Worm (Caenorhabditis elegans) whole organism, L4 larva: ENCODE data around the gene F53B2.8.
A peak's percentile ranks its signal among the peaks of the same experiment; 100 is the strongest.

ENCODE experiments used
- F26F4.8 ChIP-seq: fragments of 200-800 bp; sonication (Bioruptor generic); conservative IDR thresholded peaks from 2 replicates; pipeline ENCODE4 v1.3.6; 2022; ENCODE audit warnings: missing genetic modification characterization, missing compliant biosample characterization
- F49E8.2 ChIP-seq: sonication (generic microtip); optimal IDR thresholded peaks from 2 replicates; lab custom pipeline; 2016; ENCODE audit warnings: missing compliant biosample characterization, mild to moderate bottlenecking, missing genetic modification characterization, borderline replicate concordance
- Y5F2A.4 ChIP-seq: fragments of 200-800 bp; sonication (Bioruptor generic); optimal IDR thresholded peaks from 2 replicates; lab custom pipeline; 2018; ENCODE audit warnings: mild to moderate bottlenecking, missing genetic modification characterization, missing compliant biosample characterization
- ZK337.2 ChIP-seq: fragments of 200-800 bp; sonication (Bioruptor generic); IDR thresholded peaks from 2 replicates; pipeline ENCODE4 v1.3.6; 2022; ENCODE audit warnings: missing genetic modification reagents, missing genetic modification characterization, missing compliant biosample characterization
- ama-1 ChIP-seq: fragments of 150-350 bp; optimal IDR thresholded peaks from 2 replicates; lab custom pipeline; 2014; ENCODE audit warnings: inconsistent platforms, mixed read lengths
- attf-4 ChIP-seq: sonication (generic microtip); optimal IDR thresholded peaks from 3 replicates; lab custom pipeline; 2017; ENCODE audit warnings: missing biosample characterization, missing genetic modification characterization
- daf-16 ChIP-seq, 3 experiments: sonication (generic microtip); optimal IDR thresholded peaks; 2 replicates each; lab custom pipeline; 2016 to 2017; ENCODE audit warnings: missing genetic modification characterization in 3 of 3, missing genetic modification reagents in 3 of 3, mild to moderate bottlenecking in 2 of 3, missing compliant biosample characterization in 2 of 3, missing biosample characterization in 1 of 3, moderate library complexity in 1 of 3
- dpl-1 ChIP-seq: fragments of 150-350 bp; optimal IDR thresholded peaks from 2 replicates; lab custom pipeline; 2014; ENCODE audit warnings: missing biosample characterization, missing genetic modification reagents, missing genetic modification characterization
- dve-1 ChIP-seq: sonication (generic microtip); optimal IDR thresholded peaks from 2 replicates; lab custom pipeline; 2017; ENCODE audit warnings: antibody characterized with exemption, mild to moderate bottlenecking, missing genetic modification characterization, missing compliant biosample characterization; ENCODE audit not compliant: insufficient read depth
- egl-27 ChIP-seq: sonication (generic microtip); optimal IDR thresholded peaks from 3 replicates; lab custom pipeline; 2017; ENCODE audit warnings: missing biosample characterization, missing genetic modification reagents, missing genetic modification characterization
- egl-43 ChIP-seq: fragments of 200-800 bp; sonication (Bioruptor generic); IDR thresholded peaks from 2 replicates; pipeline ENCODE4 v1.3.6; 2022; ENCODE audit warnings: missing genetic modification reagents, missing genetic modification characterization, missing compliant biosample characterization
- fkh-10 ChIP-seq: fragments of 150-350 bp; optimal IDR thresholded peaks from 2 replicates; lab custom pipeline; 2014; ENCODE audit warnings: missing biosample characterization, missing genetic modification reagents, missing genetic modification characterization
- hlh-11 ChIP-seq: fragments of 200-800 bp; sonication (Bioruptor generic); optimal IDR thresholded peaks from 2 replicates; lab custom pipeline; 2018; ENCODE audit warnings: mild to moderate bottlenecking, missing genetic modification characterization, missing compliant biosample characterization
- hlh-30 ChIP-seq: sonication (generic microtip); optimal IDR thresholded peaks from 2 replicates; lab custom pipeline; 2017; ENCODE audit warnings: antibody characterized with exemption, mild to moderate bottlenecking, missing genetic modification characterization, missing compliant biosample characterization; ENCODE audit not compliant: insufficient read depth
- hmg-1.1 ChIP-seq: fragments of 200-800 bp; sonication (Bioruptor generic); IDR thresholded peaks from 2 replicates; pipeline ENCODE4 v1.3.6; 2022; ENCODE audit warnings: missing genetic modification reagents, missing genetic modification characterization, missing compliant biosample characterization
- jun-1 ChIP-seq: fragments of 150-350 bp; optimal IDR thresholded peaks from 2 replicates; lab custom pipeline; 2014; ENCODE audit warnings: missing biosample characterization, missing genetic modification reagents, missing genetic modification characterization
- lin-15B ChIP-seq: fragments of 150-350 bp; sonication (generic microtip); optimal IDR thresholded peaks from 3 replicates; lab custom pipeline; 2014; ENCODE audit warnings: missing biosample characterization, missing genetic modification characterization
- lin-38 ChIP-seq: fragments of 200-800 bp; sonication (Bioruptor generic); IDR thresholded peaks from 2 replicates; pipeline ENCODE4 v1.3.6; 2022; ENCODE audit warnings: missing genetic modification reagents, missing genetic modification characterization, missing compliant biosample characterization
- lsy-2 ChIP-seq, 2 experiments: fragments of 150-350 bp in 1 of 2; sonication (generic microtip) in 1 of 2; optimal IDR thresholded peaks; 2 replicates each; lab custom pipeline; 2014 to 2017; ENCODE audit warnings: missing biosample characterization in 2 of 2, missing genetic modification characterization in 2 of 2
- mdt-29 ChIP-seq: fragments of 200-800 bp; sonication (Bioruptor generic); IDR thresholded peaks from 2 replicates; pipeline ENCODE4 v1.3.6; 2022; ENCODE audit warnings: missing genetic modification reagents, missing genetic modification characterization, missing compliant biosample characterization
- mep-1 ChIP-seq: fragments of 150-350 bp; sonication (generic microtip); optimal IDR thresholded peaks from 3 replicates; lab custom pipeline; 2014; ENCODE audit warnings: missing biosample characterization, missing genetic modification characterization
- mes-2 ChIP-seq: sonication (generic microtip); optimal IDR thresholded peaks from 2 replicates; lab custom pipeline; 2016; ENCODE audit warnings: missing genotype, mild to moderate bottlenecking, missing genetic modification characterization, missing compliant biosample characterization; ENCODE audit not compliant: poor library complexity, severe bottlenecking
- nhr-102 ChIP-seq: sonication (generic microtip); optimal IDR thresholded peaks from 2 replicates; lab custom pipeline; 2016; ENCODE audit warnings: mild to moderate bottlenecking, missing genetic modification characterization, moderate library complexity, missing compliant biosample characterization
- nhr-28 ChIP-seq: fragments of 150-350 bp; optimal IDR thresholded peaks from 2 replicates; lab custom pipeline; 2014; ENCODE audit warnings: missing biosample characterization, missing genetic modification characterization
- nhr-41 ChIP-seq: fragments of 200-800 bp; sonication (Bioruptor generic); IDR thresholded peaks from 2 replicates; pipeline ENCODE4 v1.3.6; 2022; ENCODE audit warnings: missing genetic modification reagents, missing genetic modification characterization, missing compliant biosample characterization
- nhr-42 ChIP-seq: fragments of 200-800 bp; sonication (Bioruptor generic); IDR thresholded peaks from 2 replicates; pipeline ENCODE4 v1.3.6; 2022; ENCODE audit warnings: missing genetic modification characterization, missing compliant biosample characterization
- nhr-6 ChIP-seq: fragments of 150-350 bp; optimal IDR thresholded peaks from 2 replicates; lab custom pipeline; 2014; ENCODE audit warnings: missing biosample characterization, missing genetic modification characterization
- pha-4 ChIP-seq, 2 experiments: fragments of 150-350 bp in 1 of 2; fragments of 200-800 bp in 1 of 2; sonication (Bioruptor generic) in 1 of 2; IDR thresholded peaks in 1 of 2; optimal IDR thresholded peaks in 1 of 2; 2 replicates each; pipeline versions ENCODE4 v1.3.6 to Lab custom; 2014 to 2022; ENCODE audit warnings: missing genetic modification characterization in 2 of 2, missing genetic modification reagents in 2 of 2, missing biosample characterization in 1 of 2, missing compliant biosample characterization in 1 of 2
- rbr-2 ChIP-seq: sonication (generic microtip); optimal IDR thresholded peaks from 2 replicates; lab custom pipeline; 2016; ENCODE audit warnings: missing genotype, missing genetic modification characterization, missing compliant biosample characterization
- saeg-2 ChIP-seq: fragments of 200-800 bp; sonication (Bioruptor generic); IDR thresholded peaks from 2 replicates; pipeline ENCODE4 v1.3.6; 2022; ENCODE audit warnings: missing genetic modification reagents, missing genetic modification characterization, missing compliant biosample characterization
- set-16 ChIP-seq: fragments of 200-800 bp; sonication (Bioruptor generic); IDR thresholded peaks from 2 replicates; pipeline ENCODE4 v1.3.6; 2022; ENCODE audit warnings: missing genetic modification reagents, missing genetic modification characterization, missing compliant biosample characterization
- snpc-1.2 ChIP-seq: fragments of 200-800 bp; sonication (Bioruptor generic); IDR thresholded peaks from 2 replicates; pipeline ENCODE4 v1.3.6; 2022; ENCODE audit warnings: missing genetic modification reagents, missing genetic modification characterization, missing compliant biosample characterization
- spr-1 ChIP-seq: sonication (generic microtip); optimal IDR thresholded peaks from 2 replicates; lab custom pipeline; 2016; ENCODE audit warnings: mild to moderate bottlenecking, missing genetic modification characterization, missing compliant biosample characterization
- unc-130 ChIP-seq: sonication (generic microtip); optimal IDR thresholded peaks from 2 replicates; lab custom pipeline; 2016; ENCODE audit warnings: missing genetic modification reagents, missing genetic modification characterization, missing compliant biosample characterization
- zfp-3 ChIP-seq: fragments of 200-800 bp; sonication (Bioruptor generic); conservative IDR thresholded peaks from 2 replicates; pipeline ENCODE4 v1.3.6; 2022; ENCODE audit warnings: missing genetic modification reagents, missing genetic modification characterization, missing compliant biosample characterization
- ztf-7 ChIP-seq: fragments of 150-350 bp; optimal IDR thresholded peaks from 2 replicates; lab custom pipeline; 2014; ENCODE audit warnings: missing biosample characterization, missing genetic modification characterization

F53B2.8 gene

DNA sequence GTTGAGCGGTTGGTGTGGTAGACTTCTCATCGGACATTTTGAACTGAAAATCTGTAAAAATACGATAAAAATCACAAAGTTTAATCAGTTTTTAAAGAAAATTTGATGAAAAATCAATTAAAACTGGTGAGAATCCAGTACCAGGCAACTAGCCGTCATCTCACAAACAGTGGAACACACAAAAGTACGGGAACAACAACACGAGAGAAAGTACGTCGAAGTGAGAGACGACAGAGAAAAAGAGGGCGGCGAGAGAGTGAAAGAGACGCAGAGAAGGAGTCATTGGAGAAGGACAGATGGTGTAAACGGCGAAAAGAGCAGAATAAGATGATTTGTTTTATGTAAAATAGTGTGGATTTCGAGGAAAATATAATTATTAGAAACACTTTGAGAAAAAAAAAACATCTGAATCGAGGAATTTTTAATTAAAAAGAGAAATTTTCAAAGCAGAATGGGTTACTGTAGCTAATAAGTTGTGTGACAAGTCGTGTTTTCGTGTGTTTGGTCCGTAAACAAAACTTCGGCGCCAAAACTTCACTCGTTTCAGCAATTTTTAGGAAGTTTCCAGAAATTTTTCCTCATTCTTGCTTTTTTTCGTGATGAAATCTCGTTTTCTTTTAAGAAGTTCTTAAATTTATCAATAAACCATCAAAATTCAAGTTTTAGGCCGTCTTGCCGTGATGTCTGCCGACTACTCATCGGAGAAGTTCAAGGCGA lies 40.1 kb upstream of the F53B2.8 start, which contains the start of the genes hsb-1 and let-99:
Gene hsb-1 (minus strand): TSS at position 51 of the 717 bp plus-strand sequence.
Gene let-99 (plus strand): TSS at position 667 of the 717 bp plus-strand sequence.
- TF ChIP-seq hlh-11 (tag; lab: Kevin White, UChicago) (peak; percentile 44), ama-1 (lab: Kevin White, UChicago) (no peak), attf-4 (no peak), hmg-1.1 (peak; percentile 34; the same call in 1 of the 2 replicates), daf-16 (GFP tag; optimal IDR thresholded peaks at IDR 0.05; lab: Kevin White, UChicago) (no peak), daf-16 (tag; optimal IDR thresholded peaks at IDR 0.05; lab: Kevin White, UChicago) (peak; percentile 87), dpl-1 (peak; percentile 44), fkh-10 (no peak), spr-1 (tag; lab: Kevin White, UChicago) (no peak), snpc-1.2 (GFP tag; lab: Robert Waterston, UW) (0 out of 2 replicates have a peak, but pooled peaks have one; percentile 61), egl-43 (GFP tag; lab: Robert Waterston, UW) (no peak), F49E8.2 (tag; lab: Kevin White, UChicago) (peak; percentile 40), lin-15B (tag; lab: Kevin White, UChicago) (no peak), ztf-7 (peak; percentile 21), nhr-42 (GFP tag; lab: Robert Waterston, UW) (no peak), unc-130 (peak; percentile 65), jun-1 (tag; lab: Kevin White, UChicago) (no peak), pha-4 (GFP tag; IDR thresholded peaks at IDR 0.05; lab: Robert Waterston, UW) (no peak), pha-4 (tag; optimal IDR thresholded peaks at IDR 0.05; lab: Kevin White, UChicago) (peak; percentile 19), mes-2 (peak; percentile 68), hlh-30 (tag; lab: Kevin White, UChicago) (peak; percentile 32)
- TF ChIP-seq, all 104 proteins: peak for 11

DNA sequence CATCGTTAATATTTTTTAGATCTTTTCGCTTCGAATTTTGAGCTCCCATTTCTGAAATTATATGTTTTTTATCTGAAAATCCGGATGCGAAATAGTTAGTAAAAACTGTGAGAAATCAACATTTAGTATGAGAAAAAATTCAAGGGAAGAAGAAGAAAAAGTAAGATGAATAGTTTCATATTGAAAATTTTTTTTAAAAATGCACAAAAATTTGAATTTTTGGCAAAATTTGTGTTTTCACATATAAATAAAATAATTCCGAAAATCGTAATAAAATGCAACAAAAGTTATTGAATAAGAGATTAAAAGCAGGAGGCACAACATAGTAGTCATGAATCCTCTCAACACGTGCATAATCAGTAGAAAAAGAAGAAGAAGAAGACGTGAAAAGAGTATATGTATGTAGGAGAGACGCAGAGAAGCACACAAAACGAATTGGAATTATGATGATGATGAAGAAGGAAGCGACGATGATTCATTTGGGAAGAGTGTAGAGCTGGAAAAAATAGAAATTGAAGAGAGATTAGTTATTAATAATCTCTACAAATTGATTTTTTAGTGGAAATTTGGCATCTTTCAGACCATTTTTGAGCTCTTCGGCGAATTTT lies 38.8 kb upstream of the F53B2.8 start, which contains the start of gene eak-7:
Gene eak-7 (minus strand): TSS at position 51 of the 608 bp plus-strand sequence.
- TF ChIP-seq hlh-30 (tag; lab: Kevin White, UChicago) (peak; percentile 19), nhr-28 (tag; lab: Kevin White, UChicago) (no peak)

DNA sequence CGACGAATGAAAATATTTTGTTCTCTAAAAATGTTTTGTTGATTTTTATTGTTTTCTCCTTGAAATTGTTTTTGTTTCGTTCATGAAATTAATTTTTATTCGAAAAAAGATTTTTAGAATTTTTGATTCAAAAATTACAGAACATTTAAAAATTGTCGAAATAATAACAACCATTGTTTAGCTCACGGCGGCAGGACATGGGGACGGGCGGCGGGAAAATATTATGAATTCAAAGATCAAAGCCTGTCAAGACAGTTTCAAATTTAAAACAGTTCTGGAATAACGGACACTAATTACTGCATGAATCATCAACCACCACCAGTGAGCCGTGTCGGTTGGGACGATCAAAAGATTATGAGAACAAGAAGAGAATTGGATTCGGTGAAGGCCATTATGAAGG lies 33.4 kb upstream of the F53B2.8 start, which contains the start of gene snb-7:
Gene snb-7 (plus strand): TSS at position 301 of the 400 bp plus-strand sequence.
- TF ChIP-seq F26F4.8 (GFP tag; lab: Robert Waterston, UW) = no peak
- TF ChIP-seq egl-27 (tag; lab: Kevin White, UChicago) = no peak
- no peak for TF ChIP-seq saeg-2 (GFP tag; lab: Robert Waterston, UW)
- no peak for TF ChIP-seq set-16 (GFP tag; lab: Robert Waterston, UW)
- TF ChIP-seq, all 104 proteins: peak for 0

DNA sequence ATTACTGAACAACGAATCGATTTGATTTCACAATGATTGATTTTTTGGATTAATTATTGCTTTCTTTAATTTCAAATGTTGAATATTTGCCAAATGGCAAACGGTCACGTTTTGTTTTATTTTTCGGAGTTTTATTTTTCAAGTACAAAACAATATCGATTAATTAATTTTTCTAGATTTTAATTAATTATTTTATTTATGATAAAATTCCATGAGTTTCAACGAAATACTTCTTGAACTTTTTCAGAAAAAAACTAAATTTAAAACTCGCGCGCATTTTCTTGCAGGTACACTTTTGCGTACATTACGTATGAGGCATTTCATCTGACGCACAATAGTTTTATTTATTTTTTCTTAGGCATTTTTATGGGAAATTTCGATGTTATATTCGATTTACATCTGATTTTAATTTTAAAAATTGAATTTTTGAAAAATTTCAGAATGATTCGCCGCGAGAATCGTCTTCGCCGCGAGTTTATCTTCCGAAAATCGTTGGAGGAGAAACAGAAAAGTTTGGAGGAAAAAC lies 31.8 kb upstream of the F53B2.8 start, which contains the start of the genes ZK795.2 and ZK795.3:
Gene ZK795.2 (minus strand): TSS at position 51 of the 526 bp plus-strand sequence.
Gene ZK795.3 (plus strand): TSS at position 441 of the 526 bp plus-strand sequence.
- TF ChIP-seq lsy-2 (tag; optimal IDR thresholded peaks at IDR 0.05; lab: Kevin White, UChicago) = peak in 1 of 2 experiments; percentile 83
- TF ChIP-seq nhr-6 = peak; percentile 71
- peak; percentile 19 for TF ChIP-seq nhr-102
- TF ChIP-seq mdt-29 (GFP tag; lab: Robert Waterston, UW) = no peak
- TF ChIP-seq rbr-2 (tag; lab: Kevin White, UChicago) = peak; percentile 32
- peak; percentile 0 for TF ChIP-seq nhr-28 (tag; lab: Kevin White, UChicago)
- peak; percentile 64 for TF ChIP-seq lin-38 (GFP tag; lab: Robert Waterston, UW)
- TF ChIP-seq pha-4 (GFP tag; IDR thresholded peaks at IDR 0.05; lab: Robert Waterston, UW) = no peak; the same call in 1 of the 2 replicates
- peak; percentile 11 for TF ChIP-seq pha-4 (tag; optimal IDR thresholded peaks at IDR 0.05; lab: Kevin White, UChicago)
- no peak for TF ChIP-seq zfp-3 (GFP tag; lab: Robert Waterston, UW)
- TF ChIP-seq mes-2 = peak; percentile 78
- no peak for TF ChIP-seq Y5F2A.4 (GFP tag; lab: Kevin White, UChicago)
- TF ChIP-seq mep-1 (tag; lab: Kevin White, UChicago) = peak; percentile 48
- TF ChIP-seq ztf-7 = peak; percentile 29
- no peak for TF ChIP-seq saeg-2 (GFP tag; lab: Robert Waterston, UW)
- 0 out of 2 replicates have a peak, but pooled peaks have one; percentile 17 for TF ChIP-seq hmg-1.1
- no peak for TF ChIP-seq nhr-41 (GFP tag; lab: Robert Waterston, UW)
- no peak for TF ChIP-seq spr-1 (tag; lab: Kevin White, UChicago)
- peak; percentile 49 for TF ChIP-seq hlh-30 (tag; lab: Kevin White, UChicago)
- peak; percentile 41 for TF ChIP-seq dve-1 (tag; lab: Kevin White, UChicago)
- peak; percentile 47 for TF ChIP-seq fkh-10
- peak; percentile 98 for TF ChIP-seq dpl-1
- TF ChIP-seq ZK337.2 (GFP tag; lab: Robert Waterston, UW) = no peak
